Worm (Caenorhabditis elegans) whole organism, L4 larva: ENCODE measurements around the gene nhr-198.
A peak's percentile ranks its signal among the peaks of the same experiment; 100 is the strongest.
"Not testable (repeated sequence)": the region's sequence is repeated elsewhere in the genome, so short reads cannot be mapped to it uniquely, and the experiment has no call there.

ENCODE experiments used
- D1046.2 ChIP-seq: fragments of 200-800 bp; sonication (Bioruptor generic); IDR thresholded peaks from 2 replicates; pipeline ENCODE4 v1.3.6; 2022; ENCODE audit warnings: missing genetic modification characterization, missing compliant biosample characterization
- F37D6.2 ChIP-seq: sonication (generic microtip); optimal IDR thresholded peaks from 2 replicates; lab custom pipeline; 2016; ENCODE audit warnings: mild to moderate bottlenecking, missing genetic modification characterization, missing compliant biosample characterization
- R02D3.7 ChIP-seq: fragments of 150-350 bp; sonication (generic microtip); optimal IDR thresholded peaks from 3 replicates; lab custom pipeline; 2014; ENCODE audit warnings: missing biosample characterization, missing genetic modification characterization
- T20F7.1 ChIP-seq: fragments of 200-800 bp; sonication (Bioruptor generic); optimal IDR thresholded peaks from 2 replicates; lab custom pipeline; 2018; ENCODE audit warnings: mild to moderate bottlenecking, missing genetic modification characterization, missing compliant biosample characterization
- T26A8.4 ChIP-seq: fragments of 200-800 bp; sonication (Bioruptor generic); IDR thresholded peaks from 2 replicates; pipeline ENCODE4 v1.3.6; 2022; ENCODE audit warnings: missing genetic modification characterization, missing compliant biosample characterization
- Y75B8A.6 ChIP-seq: fragments of 200-800 bp; sonication (Bioruptor generic); IDR thresholded peaks from 2 replicates; pipeline ENCODE4 v1.3.6; 2022; ENCODE audit warnings: missing genetic modification reagents, missing genetic modification characterization, missing compliant biosample characterization
- ZK546.5 ChIP-seq, 2 experiments: sonication (generic microtip); optimal IDR thresholded peaks; 2 replicates each; lab custom pipeline; 2017; ENCODE audit warnings: missing biosample characterization in 2 of 2, missing genetic modification characterization in 2 of 2
- aha-1 ChIP-seq: fragments of 150-350 bp; peaks from one replicate; lab custom pipeline; 2014; ENCODE audit warnings: missing biosample characterization, missing genetic modification characterization
- ama-1 ChIP-seq: fragments of 150-350 bp; optimal IDR thresholded peaks from 2 replicates; lab custom pipeline; 2014; ENCODE audit warnings: inconsistent platforms, mixed read lengths
- ceh-32 ChIP-seq: sonication (generic microtip); optimal IDR thresholded peaks from 2 replicates; lab custom pipeline; 2016; ENCODE audit warnings: mild to moderate bottlenecking, missing genetic modification characterization, missing compliant biosample characterization; ENCODE audit not compliant: poor library complexity
- daf-19 ChIP-seq: fragments of 200-800 bp; sonication (Bioruptor generic); conservative IDR thresholded peaks from 2 replicates; pipeline ENCODE4 v1.3.6; 2022; ENCODE audit warnings: missing genetic modification characterization, missing compliant biosample characterization
- daf-8 ChIP-seq: fragments of 200-800 bp; sonication (Bioruptor generic); IDR thresholded peaks from 2 replicates; pipeline ENCODE4 v1.3.6; 2022; ENCODE audit warnings: missing genetic modification characterization, missing compliant biosample characterization
- dpl-1 ChIP-seq: fragments of 150-350 bp; optimal IDR thresholded peaks from 2 replicates; lab custom pipeline; 2014; ENCODE audit warnings: missing biosample characterization, missing genetic modification reagents, missing genetic modification characterization
- gei-8 ChIP-seq: fragments of 200-800 bp; sonication (Bioruptor generic); optimal IDR thresholded peaks from 2 replicates; lab custom pipeline; 2018; ENCODE audit warnings: mild to moderate bottlenecking, missing genetic modification characterization, missing compliant biosample characterization
- hif-1 ChIP-seq, 2 experiments: sonication (generic microtip); optimal IDR thresholded peaks; 2 replicates each; lab custom pipeline; 2016 to 2017; ENCODE audit warnings: missing compliant biosample characterization in 2 of 2, missing genetic modification characterization in 2 of 2, missing genetic modification reagents in 2 of 2, missing genotype in 2 of 2, mild to moderate bottlenecking in 1 of 2
- lin-1 ChIP-seq: fragments of 200-800 bp; sonication (Bioruptor generic); IDR thresholded peaks from 2 replicates; pipeline ENCODE4 v1.3.6; 2022; ENCODE audit warnings: missing genetic modification reagents, missing genetic modification characterization, missing compliant biosample characterization
- lin-15B ChIP-seq: fragments of 150-350 bp; sonication (generic microtip); optimal IDR thresholded peaks from 3 replicates; lab custom pipeline; 2014; ENCODE audit warnings: missing biosample characterization, missing genetic modification characterization
- lir-3 ChIP-seq: sonication (generic microtip); optimal IDR thresholded peaks from 2 replicates; lab custom pipeline; 2016; ENCODE audit warnings: mild to moderate bottlenecking, missing genetic modification characterization, missing compliant biosample characterization
- lsy-2 ChIP-seq, 2 experiments: fragments of 150-350 bp in 1 of 2; sonication (generic microtip) in 1 of 2; optimal IDR thresholded peaks; 2 replicates each; lab custom pipeline; 2014 to 2017; ENCODE audit warnings: missing biosample characterization in 2 of 2, missing genetic modification characterization in 2 of 2
- mep-1 ChIP-seq: fragments of 150-350 bp; sonication (generic microtip); optimal IDR thresholded peaks from 3 replicates; lab custom pipeline; 2014; ENCODE audit warnings: missing biosample characterization, missing genetic modification characterization
- nhr-28 ChIP-seq: fragments of 150-350 bp; optimal IDR thresholded peaks from 2 replicates; lab custom pipeline; 2014; ENCODE audit warnings: missing biosample characterization, missing genetic modification characterization
- nhr-76 ChIP-seq: fragments of 150-350 bp; optimal IDR thresholded peaks from 2 replicates; lab custom pipeline; 2014; ENCODE audit warnings: missing biosample characterization, missing genetic modification characterization
- pha-4 ChIP-seq, 2 experiments: fragments of 150-350 bp in 1 of 2; fragments of 200-800 bp in 1 of 2; sonication (Bioruptor generic) in 1 of 2; IDR thresholded peaks in 1 of 2; optimal IDR thresholded peaks in 1 of 2; 2 replicates each; pipeline versions ENCODE4 v1.3.6 to Lab custom; 2014 to 2022; ENCODE audit warnings: missing genetic modification characterization in 2 of 2, missing genetic modification reagents in 2 of 2, missing biosample characterization in 1 of 2, missing compliant biosample characterization in 1 of 2
- sdz-12 ChIP-seq: fragments of 200-800 bp; sonication (Bioruptor generic); optimal IDR thresholded peaks from 2 replicates; lab custom pipeline; 2018; ENCODE audit warnings: mild to moderate bottlenecking, missing genetic modification characterization, missing compliant biosample characterization
- unc-62 ChIP-seq, 3 experiments: fragments of 150-350 bp in 1 of 3; sonication (generic microtip); optimal IDR thresholded peaks in 2 of 3; peaks in 1 of 3; 1 replicate in 1 of 3; 2 replicates in 2 of 3; lab custom pipeline; 2014 to 2017; ENCODE audit warnings: missing biosample characterization in 3 of 3, missing genetic modification characterization in 3 of 3, missing genetic modification reagents in 3 of 3, missing genotype in 1 of 3
- vab-7 ChIP-seq: fragments of 200-800 bp; sonication (Bioruptor generic); IDR thresholded peaks from 2 replicates; pipeline ENCODE4 v1.3.6; 2022; ENCODE audit warnings: missing genetic modification reagents, missing genetic modification characterization, missing compliant biosample characterization
- zag-1 ChIP-seq: fragments of 150-350 bp; optimal IDR thresholded peaks from 2 replicates; lab custom pipeline; 2014; ENCODE audit warnings: missing biosample characterization, missing genetic modification characterization
- ztf-11 ChIP-seq: fragments of 150-350 bp; optimal IDR thresholded peaks from 2 replicates; lab custom pipeline; 2014; ENCODE audit warnings: missing biosample characterization, missing genetic modification characterization
- ztf-7 ChIP-seq: fragments of 150-350 bp; optimal IDR thresholded peaks from 2 replicates; lab custom pipeline; 2014; ENCODE audit warnings: missing biosample characterization, missing genetic modification characterization

The nhr-198 gene

ce11 chrV:15733568-15733967 is 39.8 kb downstream of the nhr-198 start, which contains the start of gene T23D5.3:
TSS of gene T23D5.3 (minus strand) at chrV:15733668.
- TF ChIP-seq zag-1 (tag; lab: Kevin White, UChicago) (no peak), daf-8 (GFP tag; lab: Robert Waterston, UW) (no peak), unc-62 (GFP tag; optimal IDR thresholded peaks at IDR 0.05 in 1 of 2; lab: Kevin White, UChicago) (no peak), unc-62 (tag; optimal IDR thresholded peaks at IDR 0.05; lab: Kevin White, UChicago) (no peak), mep-1 (tag; lab: Kevin White, UChicago) (no peak), lir-3 (tag; lab: Kevin White, UChicago) (no peak), R02D3.7 (no peak), nhr-76 (tag; lab: Kevin White, UChicago) (no peak), vab-7 (GFP tag; lab: Robert Waterston, UW) (no peak)

ce11 chrV:15735720-15736119 is 41.9 kb downstream of the nhr-198 start, which contains the start of gene str-27:
TSS of gene str-27 (minus strand) at chrV:15735820.
- TF ChIP-seq aha-1 (tag; lab: Kevin White, UChicago) (peak; percentile 61), D1046.2 (GFP tag; lab: Robert Waterston, UW) (no peak), ZK546.5 (tag; optimal IDR thresholded peaks at IDR 0.05; lab: Kevin White, UChicago) (no peak), ztf-11 (tag; lab: Kevin White, UChicago) (no peak), T20F7.1 (GFP tag; lab: Kevin White, UChicago) (no peak), ceh-32 (tag; lab: Kevin White, UChicago) (no peak), ztf-7 (tag; lab: Kevin White, UChicago) (no peak)

ce11 chrV:15741851-15742250 is 48.1 kb downstream of the nhr-198 start, which contains the start of gene str-18:
TSS of gene str-18 (minus strand) at chrV:15741951.
- no peak for TF ChIP-seq sdz-12 (GFP tag; lab: Kevin White, UChicago)
- TF ChIP-seq pha-4 (GFP tag; IDR thresholded peaks at IDR 0.05; lab: Robert Waterston, UW), result no peak
- TF ChIP-seq pha-4 (tag; optimal IDR thresholded peaks at IDR 0.05; lab: Kevin White, UChicago), result no peak
- no peak for TF ChIP-seq T26A8.4 (GFP tag; lab: Robert Waterston, UW)
- TF ChIP-seq lin-1 (GFP tag; lab: Robert Waterston, UW), result no peak
- no peak for TF ChIP-seq D1046.2 (GFP tag; lab: Robert Waterston, UW)
- TF ChIP-seq hif-1 (tag; optimal IDR thresholded peaks at IDR 0.05; lab: Kevin White, UChicago), result no peak
- no peak for TF ChIP-seq ama-1 (lab: Kevin White, UChicago)
- TF ChIP-seq nhr-28 (tag; lab: Kevin White, UChicago), result no peak
- no peak for TF ChIP-seq Y75B8A.6 (GFP tag; lab: Robert Waterston, UW)
- TF ChIP-seq lin-15B (tag; lab: Kevin White, UChicago), result no peak
- no peak for TF ChIP-seq dpl-1 (GFP tag; lab: Kevin White, UChicago)
- TF ChIP-seq F37D6.2, result no peak
- TF ChIP-seq gei-8 (GFP tag; lab: Kevin White, UChicago), result no peak

ce11 chrV:15744366-15744765 is 50.6 kb downstream of the nhr-198 start, which contains the start of gene str-19:
TSS of gene str-19 (minus strand) at chrV:15744466.
- not testable (repeated sequence) for TF ChIP-seq ztf-11 (tag; lab: Kevin White, UChicago); daf-19 (GFP tag; lab: Robert Waterston, UW); lsy-2 (tag; optimal IDR thresholded peaks at IDR 0.05; lab: Kevin White, UChicago)
